Fruit fly (Drosophila melanogaster): ENCODE results near the gene CG43740.
A peak's percentile ranks its signal among the peaks of the same experiment; 100 is the strongest.

CG43740 gene

dm6 chrX:10331718-10332117, 1.7 kb upstream of the CG43740 start, which contains the start of gene CG15306:
TSS of gene CG15306 (minus strand) at chrX:10331818.
- TF ChIP-seq CG8478 (optimal IDR thresholded peaks at IDR 0.05) (no peak), CTCF (optimal IDR thresholded peaks at IDR 0.05) (no peak)

dm6 chrX:10340492-10340891, 7.0 kb downstream of the CG43740 start:
- TF ChIP-seq CG8478 (optimal IDR thresholded peaks at IDR 0.05) = no peak
- no peak for TF ChIP-seq CTCF (optimal IDR thresholded peaks at IDR 0.05)

dm6 chrX:10347979-10348692, 14.7 kb downstream of the CG43740 start:
- TF ChIP-seq CG8478 (optimal IDR thresholded peaks at IDR 0.05) (no peak), CTCF (optimal IDR thresholded peaks at IDR 0.05) (no peak)

- TF ChIP-seq CTCF (optimal IDR thresholded peaks at IDR 0.05) (no peak), CG8478 (optimal IDR thresholded peaks at IDR 0.05) (no peak)
Observed at dm6 chrX:10362127-10362526, 28.7 kb downstream of the CG43740 start.

dm6 chrX:10362557-10363366, 29.3 kb downstream of the CG43740 start:
- no peak for TF ChIP-seq CTCF (optimal IDR thresholded peaks at IDR 0.05)
- TF ChIP-seq CG8478 (optimal IDR thresholded peaks at IDR 0.05) = no peak

- TF ChIP-seq CG8478 (optimal IDR thresholded peaks at IDR 0.05) = no peak
- TF ChIP-seq CTCF (optimal IDR thresholded peaks at IDR 0.05) = no peak
Observed at dm6 chrX:10364556-10365227, 31.2 kb downstream of the CG43740 start.

dm6 chrX:10365748-10366415, 32.4 kb downstream of the CG43740 start:
- TF ChIP-seq CG8478 (optimal IDR thresholded peaks at IDR 0.05) = no peak
- TF ChIP-seq CTCF (optimal IDR thresholded peaks at IDR 0.05) = no peak

- no peak for TF ChIP-seq CTCF (optimal IDR thresholded peaks at IDR 0.05)
- no peak for TF ChIP-seq CG8478 (optimal IDR thresholded peaks at IDR 0.05)
Observed at dm6 chrX:10367372-10367771, 33.9 kb downstream of the CG43740 start, which contains the start of gene CG32679. TSS of gene CG32679 (minus strand) at chrX:10367472.

- peak in 1 of 2 experiments; percentile 12 for TF ChIP-seq CTCF (optimal IDR thresholded peaks at IDR 0.05)
- TF ChIP-seq CG8478 (optimal IDR thresholded peaks at IDR 0.05) = no peak
Observed at dm6 chrX:10367801-10368203, 34.4 kb downstream of the CG43740 start, which contains the start of gene CG17841. TSS of gene CG17841 (plus strand) at chrX:10368052.

dm6 chrX:10369315-10369714, 35.9 kb downstream of the CG43740 start:
- TF ChIP-seq CG8478 (optimal IDR thresholded peaks at IDR 0.05) (no peak), CTCF (optimal IDR thresholded peaks at IDR 0.05) (no peak)

- TF ChIP-seq CG8478 (optimal IDR thresholded peaks at IDR 0.05) = no peak
Observed at dm6 chrX:10369763-10370162, 36.3 kb downstream of the CG43740 start.

dm6 chrX:10370201-10371038, 37.0 kb downstream of the CG43740 start:
- no peak for TF ChIP-seq CTCF (optimal IDR thresholded peaks at IDR 0.05)
- TF ChIP-seq CG8478 (optimal IDR thresholded peaks at IDR 0.05) = no peak

- no peak for TF ChIP-seq CTCF (optimal IDR thresholded peaks at IDR 0.05)
- TF ChIP-seq CG8478 (optimal IDR thresholded peaks at IDR 0.05) = no peak
Observed at dm6 chrX:10375216-10375615, 41.8 kb downstream of the CG43740 start, which contains the start of the genes CG32686 and CG2898. TSS of gene CG32686 (minus strand) at chrX:10375316. TSS of gene CG2898 (plus strand) at chrX:10375374.

dm6 chrX:10381252-10381651, 47.8 kb downstream of the CG43740 start, which contains the start of gene CG32681:
TSS of gene CG32681 (minus strand) at chrX:10381352.
- TF ChIP-seq CG8478 (optimal IDR thresholded peaks at IDR 0.05) (no peak), CTCF (optimal IDR thresholded peaks at IDR 0.05) (no peak)
